Fruit fly (Drosophila melanogaster) whole organism, embryonic: Measurements from ENCODE around the gene CG31752.
A peak's percentile ranks its signal among the peaks of the same experiment; 100 is the strongest.

Experiments used
- Atf6 ChIP-seq: fragments of 200-800 bp; sonication (Bioruptor generic); IDR thresholded peaks from 2 replicates; pipeline ENCODE4 v1.3.6; 2022; ENCODE audit warnings: missing biosample characterization, missing genetic modification characterization
- BEAF-32 ChIP-seq: fragments of 200-800 bp; sonication (Bioruptor generic); optimal IDR thresholded peaks from 3 replicates; lab custom pipeline; 2017; ENCODE audit warnings: missing biosample characterization, missing genetic modification characterization, mild to moderate bottlenecking, moderate library complexity, missing genetic modification reagents
- Bgb ChIP-seq: fragments of 200-800 bp; sonication (Bioruptor generic); IDR thresholded peaks from 2 replicates; pipeline ENCODE4 v1.3.6; 2022; ENCODE audit warnings: missing biosample characterization, missing genetic modification characterization; ENCODE audit not compliant: partially characterized antibody
- C15 ChIP-seq: fragments of 200-800 bp; sonication (Bioruptor generic); IDR thresholded peaks from 3 replicates; pipeline ENCODE4 v1.3.6; 2022; ENCODE audit warnings: missing biosample characterization, missing genetic modification characterization
- CG10366 ChIP-seq: fragments of 200-800 bp; sonication (Bioruptor generic); IDR thresholded peaks from 2 replicates; pipeline ENCODE4 v1.3.6; 2022; ENCODE audit warnings: missing biosample characterization, missing genetic modification characterization
- CG11504 ChIP-seq: fragments of 200-800 bp; sonication (Bioruptor generic); optimal IDR thresholded peaks from 3 replicates; lab custom pipeline; 2019; ENCODE audit warnings: missing biosample characterization, mild to moderate bottlenecking, missing genetic modification characterization, moderate library complexity
- CG12155 ChIP-seq: fragments of 200-800 bp; sonication (Bioruptor generic); optimal IDR thresholded peaks from 3 replicates; lab custom pipeline; 2016; ENCODE audit warnings: missing biosample characterization, missing genetic modification characterization
- CG12299 ChIP-seq: fragments of 200-800 bp; sonication (Bioruptor generic); optimal IDR thresholded peaks from 2 replicates; lab custom pipeline; 2018; ENCODE audit warnings: missing biosample characterization, mild to moderate bottlenecking, missing genetic modification characterization
- CG13624 ChIP-seq: fragments of 200-800 bp; sonication (Bioruptor generic); optimal IDR thresholded peaks from 2 replicates; lab custom pipeline; 2016; ENCODE audit warnings: missing biosample characterization, missing genetic modification characterization
- CG15269 ChIP-seq: fragments of 200-800 bp; sonication (Bioruptor generic); optimal IDR thresholded peaks from 2 replicates; lab custom pipeline; 2018; ENCODE audit warnings: missing biosample characterization, mild to moderate bottlenecking, missing genetic modification characterization, moderate library complexity
- CG2199 ChIP-seq: fragments of 200-800 bp; sonication (Bioruptor generic); IDR thresholded peaks from 3 replicates; pipeline ENCODE4 v1.3.6; 2022; ENCODE audit warnings: missing biosample characterization, missing genetic modification characterization
- CG30020 ChIP-seq: fragments of 200-800 bp; optimal IDR thresholded peaks from 2 replicates; lab custom pipeline; 2019; ENCODE audit warnings: missing biosample characterization, mild to moderate bottlenecking, missing genetic modification characterization, moderate library complexity
- CG3065 ChIP-seq: fragments of 200-800 bp; sonication (Bioruptor generic); optimal IDR thresholded peaks from 2 replicates; lab custom pipeline; 2016; ENCODE audit warnings: missing biosample characterization, missing genetic modification characterization
- CG3281 ChIP-seq: fragments of 200-800 bp; sonication (Bioruptor generic); optimal IDR thresholded peaks from 3 replicates; lab custom pipeline; 2017; ENCODE audit warnings: missing biosample characterization, mild to moderate bottlenecking, missing genetic modification characterization
- CG33213 ChIP-seq: fragments of 200-800 bp; sonication (Bioruptor generic); optimal IDR thresholded peaks from 3 replicates; lab custom pipeline; 2016; ENCODE audit warnings: missing biosample characterization, missing genetic modification characterization
- CG34422 ChIP-seq: fragments of 200-800 bp; sonication (Bioruptor generic); IDR thresholded peaks from 3 replicates; pipeline ENCODE4 v1.3.6; 2022; ENCODE audit warnings: missing biosample characterization, missing genetic modification characterization
- CG6175 ChIP-seq: fragments of 200-800 bp; sonication (Bioruptor generic); IDR thresholded peaks from 3 replicates; pipeline ENCODE4 v1.3.6; 2022; ENCODE audit warnings: missing biosample characterization, missing genetic modification characterization
- CG7987 ChIP-seq: fragments of 200-800 bp; sonication (Bioruptor generic); optimal IDR thresholded peaks from 2 replicates; lab custom pipeline; 2018; ENCODE audit warnings: missing biosample characterization, mild to moderate bottlenecking, missing genetic modification characterization, moderate library complexity
- CG8089 ChIP-seq: fragments of 200-800 bp; sonication (Bioruptor generic); optimal IDR thresholded peaks from 3 replicates; lab custom pipeline; 2016; ENCODE audit warnings: missing biosample characterization, missing genetic modification characterization
- CG8388 ChIP-seq: fragments of 200-800 bp; sonication (Bioruptor generic); optimal IDR thresholded peaks from 2 replicates; lab custom pipeline; 2019; ENCODE audit warnings: missing biosample characterization, mild to moderate bottlenecking, missing genetic modification characterization, moderate library complexity
- CTCF ChIP-seq: fragments of 200-800 bp; sonication (Bioruptor generic); optimal IDR thresholded peaks from 2 replicates; lab custom pipeline; 2017; ENCODE audit warnings: missing biosample characterization, mild to moderate bottlenecking, missing genetic modification characterization, moderate library complexity
- D ChIP-seq, 2 experiments: fragments of 200-800 bp in 1 of 2; fragments of >200 bp in 1 of 2; sonication (Bioruptor generic) in 1 of 2; optimal IDR thresholded peaks; 2 replicates in 1 of 2; 3 replicates in 1 of 2; lab custom pipeline; 2017; ENCODE audit warnings: mild to moderate bottlenecking in 1 of 2, missing biosample characterization in 1 of 2, missing genetic modification characterization in 1 of 2, missing genetic modification reagents in 1 of 2
- Dad ChIP-seq: fragments of 200-800 bp; sonication (Bioruptor generic); optimal IDR thresholded peaks from 3 replicates; lab custom pipeline; 2016; ENCODE audit warnings: missing biosample characterization, missing genetic modification characterization
- Dfd ChIP-seq, 2 experiments: fragments of >200 bp; optimal IDR thresholded peaks; 2 replicates each; lab custom pipeline; 2017; ENCODE audit warnings: missing biosample characterization in 2 of 2, missing genetic modification characterization in 2 of 2
- GATAe ChIP-seq: fragments of 200-800 bp; sonication (Bioruptor generic); conservative IDR thresholded peaks from 2 replicates; pipeline ENCODE4 v1.3.6; 2022; ENCODE audit warnings: missing biosample characterization, missing genetic modification characterization
- Gsc ChIP-seq: fragments of 200-800 bp; sonication (Bioruptor generic); IDR thresholded peaks from 2 replicates; pipeline ENCODE4 v1.3.6; 2022; ENCODE audit warnings: missing biosample characterization, missing genetic modification characterization
- Nf-YC ChIP-seq: fragments of 200-800 bp; optimal IDR thresholded peaks from 3 replicates; lab custom pipeline; 2019; ENCODE audit warnings: missing biosample characterization, mild to moderate bottlenecking, missing genetic modification characterization, moderate library complexity
- Oli ChIP-seq: fragments of 200-800 bp; sonication (Bioruptor generic); optimal IDR thresholded peaks from 2 replicates; lab custom pipeline; 2018; ENCODE audit warnings: missing biosample characterization, mild to moderate bottlenecking, missing genetic modification characterization, moderate library complexity
- Pdp1 ChIP-seq, 2 experiments: fragments of 200-800 bp; sonication (Bioruptor generic); optimal IDR thresholded peaks; 3 replicates each; lab custom pipeline; 2016; ENCODE audit warnings: missing biosample characterization in 2 of 2, missing genetic modification characterization in 2 of 2, mild to moderate bottlenecking in 1 of 2, moderate library complexity in 1 of 2
- Ssrp ChIP-seq: fragments of 200-800 bp; sonication (Bioruptor generic); optimal IDR thresholded peaks from 2 replicates; lab custom pipeline; 2018; ENCODE audit warnings: missing biosample characterization, mild to moderate bottlenecking, missing genetic modification characterization, moderate library complexity
- TFAM ChIP-seq: fragments of 200-800 bp; sonication (Bioruptor generic); optimal IDR thresholded peaks from 2 replicates; lab custom pipeline; 2017; ENCODE audit warnings: missing biosample characterization, missing genetic modification characterization, inconsistent platforms
- ac ChIP-seq: fragments of 200-800 bp; sonication (Bioruptor generic); optimal IDR thresholded peaks from 3 replicates; lab custom pipeline; 2017; ENCODE audit warnings: missing biosample characterization, mild to moderate bottlenecking, missing genetic modification characterization
- amos ChIP-seq: fragments of 200-800 bp; sonication (Bioruptor generic); IDR thresholded peaks from 2 replicates; pipeline ENCODE4 v1.3.6; 2022; ENCODE audit warnings: missing biosample characterization, missing genetic modification characterization; ENCODE audit not compliant: partially characterized antibody
- cato ChIP-seq: fragments of 200-800 bp; sonication (Bioruptor generic); optimal IDR thresholded peaks from 2 replicates; lab custom pipeline; 2016; ENCODE audit warnings: missing biosample characterization, missing genetic modification characterization, borderline replicate concordance
- chinmo ChIP-seq: fragments of 200-800 bp; sonication (Bioruptor generic); IDR thresholded peaks from 4 replicates; pipeline ENCODE4 v1.3.6; 2022; ENCODE audit warnings: missing biosample characterization, missing genetic modification characterization; ENCODE audit not compliant: partially characterized antibody
- chm ChIP-seq: fragments of 200-800 bp; sonication (Bioruptor generic); IDR thresholded peaks from 2 replicates; pipeline ENCODE4 v1.3.6; 2022; ENCODE audit warnings: missing biosample characterization, missing genetic modification characterization
- fd3F ChIP-seq: fragments of 200-800 bp; sonication (Bioruptor generic); optimal IDR thresholded peaks from 2 replicates; lab custom pipeline; 2018; ENCODE audit warnings: missing biosample characterization, mild to moderate bottlenecking, missing genetic modification characterization, moderate library complexity
- fd64A ChIP-seq: fragments of 200-800 bp; sonication (Bioruptor generic); optimal IDR thresholded peaks from 3 replicates; lab custom pipeline; 2018; ENCODE audit warnings: missing biosample characterization, mild to moderate bottlenecking, missing genetic modification characterization
- fd96Cb ChIP-seq: fragments of 200-800 bp; sonication (Bioruptor generic); optimal IDR thresholded peaks from 2 replicates; lab custom pipeline; 2018; ENCODE audit warnings: missing biosample characterization, mild to moderate bottlenecking, missing genetic modification characterization, moderate library complexity
- ftz-f1 ChIP-seq: fragments of 200-800 bp; sonication (Bioruptor generic); optimal IDR thresholded peaks from 2 replicates; lab custom pipeline; 2016; ENCODE audit warnings: missing biosample characterization, missing genetic modification characterization
- kay ChIP-seq: fragments of 200-800 bp; sonication (Bioruptor generic); optimal IDR thresholded peaks from 2 replicates; lab custom pipeline; 2016; ENCODE audit warnings: missing biosample characterization, missing genetic modification characterization
- knrl ChIP-seq: fragments of 200-800 bp; sonication (Bioruptor generic); IDR thresholded peaks from 3 replicates; pipeline ENCODE4 v1.3.6; 2022; ENCODE audit warnings: missing biosample characterization, missing genetic modification characterization; ENCODE audit not compliant: partially characterized antibody
- lmd ChIP-seq: fragments of 200-800 bp; sonication (Bioruptor generic); IDR thresholded peaks from 2 replicates; pipeline ENCODE4 v1.3.6; 2022; ENCODE audit warnings: missing biosample characterization, missing genetic modification characterization
- peb ChIP-seq: fragments of 200-800 bp; sonication (Bioruptor generic); IDR thresholded peaks from 2 replicates; pipeline ENCODE4 v1.3.6; 2022; ENCODE audit warnings: missing biosample characterization, missing genetic modification characterization
- row ChIP-seq: fragments of 200-800 bp; sonication (Bioruptor generic); IDR thresholded peaks from 3 replicates; pipeline ENCODE4 v1.3.6; 2022; ENCODE audit warnings: missing biosample characterization, missing genetic modification characterization
- sens ChIP-seq: fragments of 200-800 bp; sonication (Bioruptor generic); peaks from one replicate; lab custom pipeline; 2016; ENCODE audit warnings: missing biosample characterization, missing genetic modification characterization
- seq ChIP-seq: fragments of 200-800 bp; sonication (Bioruptor generic); IDR thresholded peaks from 2 replicates; pipeline ENCODE4 v1.3.6; 2022; ENCODE audit warnings: missing biosample characterization, missing genetic modification characterization
- so ChIP-seq: fragments of 200-800 bp; sonication (Bioruptor generic); IDR thresholded peaks from 3 replicates; pipeline ENCODE4 v1.3.6; 2022; ENCODE audit warnings: missing biosample characterization, missing genetic modification characterization
- stwl ChIP-seq: fragments of 200-800 bp; sonication (Bioruptor generic); optimal IDR thresholded peaks from 3 replicates; lab custom pipeline; 2018; ENCODE audit warnings: missing biosample characterization, mild to moderate bottlenecking, missing genetic modification characterization, moderate library complexity
- tap ChIP-seq: fragments of 200-800 bp; optimal IDR thresholded peaks from 3 replicates; lab custom pipeline; 2019; ENCODE audit warnings: missing biosample characterization, mild to moderate bottlenecking, missing genetic modification characterization, moderate library complexity
- toy ChIP-seq: fragments of 200-800 bp; sonication (Bioruptor generic); IDR thresholded peaks from 2 replicates; pipeline ENCODE4 v1.3.6; 2022; ENCODE audit warnings: missing biosample characterization, missing genetic modification characterization
- yki ChIP-seq: fragments of >200 bp; optimal IDR thresholded peaks from 3 replicates; lab custom pipeline; 2018

CG31752 gene

dm6 chr2L:18819044-18819443 lies 22.1 kb downstream of the CG31752 start, which contains the start of gene Ugt36F1:
Gene Ugt36F1, plus strand, starts transcription at chr2L:18819344.
- TF ChIP-seq C15 (no peak), Pdp1 (GFP tag; optimal IDR thresholded peaks at IDR 0.05; lab: Kevin White, UChicago) (peak in 1 of 2 experiments; percentile 77)

dm6 chr2L:18818397-18818796 lies 22.7 kb downstream of the CG31752 start:
- no peak for TF ChIP-seq fd3F (GFP tag; lab: Kevin White, UChicago)
- TF ChIP-seq fd64A (GFP tag; lab: Kevin White, UChicago): no peak
- TF ChIP-seq CG30020 (tag; lab: Kevin White, UChicago): no peak
- no peak for TF ChIP-seq GATAe (GFP tag; lab: Robert Waterston, UW)
- TF ChIP-seq Dfd (GFP tag; optimal IDR thresholded peaks at IDR 0.05; lab: Kevin White, UChicago): no peak
- no peak for TF ChIP-seq CG8089 (GFP tag; lab: Kevin White, UChicago)
- no peak for TF ChIP-seq cato (GFP tag; lab: Kevin White, UChicago)
- no peak for TF ChIP-seq CG12299
- no peak for TF ChIP-seq lmd (GFP tag; lab: Robert Waterston, UW)
- TF ChIP-seq CG12155 (GFP tag; lab: Kevin White, UChicago): no peak
- no peak for TF ChIP-seq CG3065
- TF ChIP-seq toy (GFP tag; lab: Robert Waterston, UW): no peak
- no peak for TF ChIP-seq kay (GFP tag; lab: Kevin White, UChicago)
- peak; percentile 70 for TF ChIP-seq ftz-f1
- no peak for TF ChIP-seq Gsc (GFP tag; lab: Robert Waterston, UW)
- TF ChIP-seq CG3281 (GFP tag; lab: Kevin White, UChicago): no peak
- TF ChIP-seq CG2199 (GFP tag; lab: Robert Waterston, UW): peak; percentile 21; the same call in 1 of the 3 replicates
- TF ChIP-seq Bgb: peak; percentile 65
- TF ChIP-seq stwl (tag; lab: Kevin White, UChicago): peak; percentile 16
- TF ChIP-seq CG11504: no peak
- TF ChIP-seq CTCF (GFP tag; lab: Kevin White, UChicago): peak; percentile 59
- no peak for TF ChIP-seq so (GFP tag; lab: Robert Waterston, UW)
- TF ChIP-seq Ssrp: no peak
- TF ChIP-seq CG10366: no peak
- peak; percentile 39; the same call in 2 of the 3 replicates for TF ChIP-seq knrl (GFP tag; lab: Robert Waterston, UW)
- no peak for TF ChIP-seq Oli (tag; lab: Kevin White, UChicago)
- no peak for TF ChIP-seq CG8388 (GFP tag; lab: Kevin White, UChicago)
- no peak for TF ChIP-seq yki (lab: Kevin White, UChicago)
- no peak for TF ChIP-seq CG33213 (GFP tag; lab: Kevin White, UChicago)
- peak; percentile 21 for TF ChIP-seq sens (GFP tag; lab: Kevin White, UChicago)
- no peak for TF ChIP-seq CG7987 (GFP tag; lab: Kevin White, UChicago)
- TF ChIP-seq seq (GFP tag; lab: Robert Waterston, UW): no peak
- no peak for TF ChIP-seq CG13624 (GFP tag; lab: Kevin White, UChicago)
- no peak for TF ChIP-seq BEAF-32 (GFP tag; lab: Kevin White, UChicago)
- TF ChIP-seq amos: peak; percentile 48; the same call in 1 of the 2 replicates

- no peak for TF ChIP-seq Atf6 (GFP tag; lab: Robert Waterston, UW)
- no peak for TF ChIP-seq tap
- no peak for TF ChIP-seq TFAM (GFP tag; lab: Kevin White, UChicago)
- TF ChIP-seq chm (GFP tag; lab: Robert Waterston, UW): no peak
- TF ChIP-seq Dad (GFP tag; lab: Kevin White, UChicago): no peak
- no peak for TF ChIP-seq fd96Cb
- TF ChIP-seq Nf-YC: peak; percentile 29
- TF ChIP-seq CG6175 (GFP tag; lab: Robert Waterston, UW): no peak
- TF ChIP-seq chinmo (GFP tag; lab: Robert Waterston, UW): no peak
- TF ChIP-seq row: no peak
- no peak for TF ChIP-seq peb (GFP tag; lab: Robert Waterston, UW)
- no peak for TF ChIP-seq ac
- TF ChIP-seq D (optimal IDR thresholded peaks at IDR 0.05; lab: Kevin White, UChicago): no peak
- peak; percentile 27 for TF ChIP-seq D (GFP tag; optimal IDR thresholded peaks at IDR 0.05; lab: Kevin White, UChicago)
- TF ChIP-seq CG15269 (tag; lab: Kevin White, UChicago): no peak
- no peak for TF ChIP-seq CG34422 (GFP tag; lab: Robert Waterston, UW)
Observed at dm6 chr2L:18815194-18815593, 25.9 kb downstream of the CG31752 start.
